Worm (Caenorhabditis elegans) whole organism, L2 larva: Measurements from ENCODE around the gene fbxb-48.

Experiments
- ZK546.5 ChIP-seq: sonication (generic microtip); optimal IDR thresholded peaks from 2 replicates; lab custom pipeline; 2017; ENCODE audit warnings: missing biosample characterization, missing genetic modification characterization
- ceh-82 ChIP-seq: fragments of 150-350 bp; optimal IDR thresholded peaks from 2 replicates; lab custom pipeline; 2014; ENCODE audit warnings: missing biosample characterization, missing genetic modification characterization
- lin-11 ChIP-seq: fragments of 150-350 bp; sonication (generic microtip); optimal IDR thresholded peaks from 2 replicates; lab custom pipeline; 2014; ENCODE audit warnings: missing biosample characterization, missing genetic modification characterization, inconsistent platforms, mixed read lengths
- lsy-2 ChIP-seq, 2 experiments: fragments of 150-350 bp in 1 of 2; sonication (generic microtip) in 1 of 2; optimal IDR thresholded peaks; 2 replicates each; lab custom pipeline; 2014 to 2017; ENCODE audit warnings: missing biosample characterization in 2 of 2, missing genetic modification characterization in 2 of 2
- nhr-11 ChIP-seq: fragments of 150-350 bp; optimal IDR thresholded peaks from 2 replicates; lab custom pipeline; 2014; ENCODE audit warnings: missing biosample characterization, missing genetic modification characterization
- nhr-237 ChIP-seq: fragments of 150-350 bp; optimal IDR thresholded peaks from 2 replicates; lab custom pipeline; 2014; ENCODE audit warnings: missing biosample characterization, missing genetic modification characterization
- sem-4 ChIP-seq: fragments of 150-350 bp; optimal IDR thresholded peaks from 2 replicates; lab custom pipeline; 2014; ENCODE audit warnings: missing biosample characterization, missing genetic modification reagents, missing genetic modification characterization
- skn-1 ChIP-seq: sonication (generic microtip); optimal IDR thresholded peaks from 2 replicates; lab custom pipeline; 2017; ENCODE audit warnings: missing biosample characterization, missing genetic modification characterization
- sma-9 ChIP-seq, 2 experiments: fragments of 150-350 bp in 1 of 2; sonication (generic microtip) in 1 of 2; optimal IDR thresholded peaks; 2 replicates each; lab custom pipeline; 2014 to 2016; ENCODE audit warnings: missing genetic modification characterization in 2 of 2, mild to moderate bottlenecking in 1 of 2, missing biosample characterization in 1 of 2, missing compliant biosample characterization in 1 of 2, missing genetic modification reagents in 1 of 2, moderate library complexity in 1 of 2

DNA sequence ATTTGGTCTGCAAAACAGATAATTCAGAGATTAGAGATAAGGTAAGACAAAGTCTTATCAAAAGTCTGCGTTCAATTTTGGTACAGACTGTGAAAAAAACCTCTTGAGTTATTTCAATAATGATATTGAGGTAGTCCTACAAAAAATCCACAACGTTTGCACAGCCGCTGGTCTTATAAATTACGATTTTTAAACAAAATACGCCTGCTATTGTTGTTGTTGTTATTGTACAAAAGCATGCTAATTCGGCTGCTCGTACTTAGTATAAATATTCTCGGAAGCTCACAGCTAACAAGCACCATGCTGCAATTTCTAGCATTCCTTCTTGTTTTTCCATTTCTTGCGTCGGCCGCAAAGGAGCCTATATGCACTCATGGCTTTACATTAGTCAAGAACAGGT is 25.1 kb upstream of the fbxb-48 start, which contains the start of gene clec-19:
- no peak for TF ChIP-seq ceh-82 (tag; lab: Kevin White, UChicago)
- TF ChIP-seq ZK546.5 (tag; lab: Kevin White, UChicago): no peak
- no peak for TF ChIP-seq nhr-11 (tag; lab: Kevin White, UChicago)
- TF ChIP-seq sem-4 (tag; lab: Kevin White, UChicago): no peak
- no peak for TF ChIP-seq lsy-2 (tag; optimal IDR thresholded peaks at IDR 0.05; lab: Kevin White, UChicago)
- TF ChIP-seq sma-9 (GFP tag; optimal IDR thresholded peaks at IDR 0.05; lab: Kevin White, UChicago): no peak
- no peak for TF ChIP-seq sma-9 (tag; optimal IDR thresholded peaks at IDR 0.05; lab: Kevin White, UChicago)
- TF ChIP-seq lin-11 (tag; lab: Kevin White, UChicago): no peak
- no peak for TF ChIP-seq nhr-237 (tag; lab: Kevin White, UChicago)
- no peak for TF ChIP-seq skn-1 (tag; lab: Kevin White, UChicago)
